Fruit fly (Drosophila melanogaster) whole organism, pupa: ENCODE data around the gene C1GalTA.

Experiments
- CG15710 ChIP-seq: fragments of 200-800 bp; sonication (Bioruptor generic); optimal IDR thresholded peaks from 2 replicates; lab custom pipeline; 2018; ENCODE audit warnings: missing biosample characterization, mild to moderate bottlenecking, missing genetic modification characterization, moderate library complexity
- CG17806 ChIP-seq: fragments of 200-800 bp; sonication (Bioruptor generic); optimal IDR thresholded peaks from 2 replicates; lab custom pipeline; 2018; ENCODE audit warnings: missing biosample characterization, mild to moderate bottlenecking, missing genetic modification characterization, moderate library complexity
- CG34367 ChIP-seq: fragments of 200-800 bp; sonication (Bioruptor generic); optimal IDR thresholded peaks from 2 replicates; lab custom pipeline; 2018; ENCODE audit warnings: missing biosample characterization, mild to moderate bottlenecking, missing genetic modification characterization
- EcR ChIP-seq: fragments of 200-800 bp; sonication (Bioruptor generic); optimal IDR thresholded peaks from 3 replicates; lab custom pipeline; 2019; ENCODE audit warnings: missing biosample characterization, missing genetic modification characterization, mild to moderate bottlenecking, moderate library complexity, missing genetic modification reagents

- TF ChIP-seq CG15710 (tag; lab: Kevin White, UChicago) (no peak), EcR (GFP tag; lab: Kevin White, UChicago) (no peak), CG17806 (tag; lab: Kevin White, UChicago) (no peak), CG34367 (tag; lab: Kevin White, UChicago) (no peak)
Measured at dm6 chr2L:8937837-8938413, 13.1 kb downstream of the C1GalTA start.
